Worm (Caenorhabditis elegans): ENCODE data around the gene clc-32.

The clc-32 gene

DNA sequence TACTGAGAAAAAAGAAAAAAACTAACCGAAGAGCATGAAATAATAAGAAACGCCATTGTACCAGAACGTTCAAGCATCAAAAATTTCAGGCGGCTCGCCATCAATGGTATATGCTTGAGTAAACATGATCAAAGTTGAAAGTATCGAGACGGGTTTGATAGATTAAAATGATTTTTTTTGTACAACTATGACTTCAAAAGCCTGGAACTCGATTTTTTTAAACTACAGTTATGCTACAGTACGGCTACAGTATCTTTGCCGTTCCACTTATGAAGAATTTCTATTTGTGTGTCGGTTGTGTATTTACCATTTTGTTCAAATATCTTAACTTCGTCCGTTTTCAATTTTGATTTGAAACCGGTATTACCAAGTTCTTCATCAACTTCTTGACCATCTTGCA, 14.1 kb upstream of the clc-32 start, which contains the start of gene str-97:
Gene str-97, minus strand, starts transcription at position 101 of the 400 bp plus-strand sequence.
- TF ChIP-seq unc-62 (GFP tag; optimal IDR thresholded peaks at IDR 0.05): no peak

DNA sequence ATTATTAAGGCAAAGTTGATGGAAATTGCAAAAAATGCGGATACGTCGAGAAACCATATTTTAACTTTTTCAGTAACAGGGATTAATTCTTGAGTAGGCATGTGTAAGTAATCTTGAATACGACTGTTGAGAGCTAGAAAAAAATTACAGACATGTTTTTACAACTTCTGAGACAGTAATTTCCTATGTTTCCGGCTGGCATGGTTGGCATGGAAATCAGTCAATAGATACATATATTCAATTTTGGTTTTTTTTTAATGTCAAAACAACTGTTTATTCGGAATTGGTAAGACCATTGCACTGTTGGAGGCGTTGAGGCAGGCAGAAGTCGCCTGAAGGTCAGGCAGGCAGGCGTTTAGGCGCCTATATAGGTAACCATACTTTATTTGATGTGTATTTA, 12.4 kb upstream of the clc-32 start, which contains the start of gene str-254:
Gene str-254, minus strand, starts transcription at position 101 of the 400 bp plus-strand sequence.
- TF ChIP-seq unc-62 (GFP tag; optimal IDR thresholded peaks at IDR 0.05): no peak

DNA sequence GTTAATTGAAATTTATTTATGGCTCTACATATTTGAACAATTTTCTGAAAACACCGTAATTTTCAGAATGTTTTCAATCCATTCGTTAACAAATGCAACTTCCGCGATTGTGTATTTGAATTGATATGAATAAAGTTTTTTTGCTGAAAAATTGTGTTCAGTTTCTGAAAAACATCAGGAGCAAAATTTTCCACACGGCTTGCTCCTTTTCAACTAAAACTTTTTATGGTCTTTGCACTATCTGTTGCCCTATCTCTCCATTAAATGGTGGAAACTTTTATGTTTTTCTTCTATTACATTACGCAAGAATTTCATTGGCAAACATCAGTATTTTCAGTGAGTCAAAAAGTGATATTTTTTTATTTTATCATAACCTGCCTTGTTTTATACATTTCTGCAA, 7.8 kb upstream of the clc-32 start, which contains the start of gene F10A3.4:
Gene F10A3.4, plus strand, starts transcription at position 301 of the 400 bp plus-strand sequence.
- no peak for TF ChIP-seq unc-62 (GFP tag; optimal IDR thresholded peaks at IDR 0.05)

DNA sequence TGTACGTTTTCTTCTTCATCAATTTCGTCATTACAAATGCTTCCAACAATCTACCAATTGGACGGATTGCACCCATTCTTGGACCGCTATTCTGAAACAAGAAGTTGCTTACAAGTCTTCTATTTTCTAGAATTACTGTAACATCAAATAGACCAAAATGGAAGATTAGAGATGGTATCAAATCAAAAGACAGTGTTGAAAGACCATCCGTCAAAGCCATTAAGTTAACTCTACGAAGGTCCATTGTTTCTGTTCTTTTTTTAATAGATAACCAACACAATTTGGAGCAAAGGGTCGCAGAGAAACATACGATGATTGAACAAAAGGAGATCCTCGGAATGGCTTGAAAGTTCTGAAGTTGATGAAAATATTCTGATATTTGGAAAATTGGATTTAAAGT, 4.0 kb upstream of the clc-32 start:
- TF ChIP-seq unc-62 (GFP tag; optimal IDR thresholded peaks at IDR 0.05): no peak

DNA sequence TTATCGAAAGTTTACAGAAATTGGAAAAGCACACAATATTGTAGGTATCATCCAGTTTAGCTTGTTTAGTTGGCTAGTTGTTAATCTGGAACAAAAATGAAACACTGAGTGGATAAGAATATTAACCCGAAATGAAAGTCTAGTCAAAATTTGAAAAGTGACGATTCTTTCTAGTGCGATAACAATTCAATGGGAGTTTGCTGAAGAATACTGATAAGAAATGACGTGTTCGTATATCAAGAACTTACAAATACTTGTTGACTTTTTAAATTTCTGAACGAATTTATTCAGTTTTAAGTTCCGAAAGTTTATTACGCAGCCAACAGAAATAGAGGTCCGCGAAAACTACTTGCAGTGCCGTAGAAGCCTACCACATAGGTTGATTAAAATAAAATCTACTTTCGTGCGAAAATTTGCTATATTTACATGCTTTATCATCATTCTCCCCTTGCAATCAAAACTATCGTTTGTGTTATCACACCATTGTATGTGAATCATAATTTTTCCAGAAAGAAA, 2.2 kb upstream of the clc-32 start, which contains the start of gene fbxa-88:
Gene fbxa-88, minus strand, starts transcription at position 51 of the 516 bp plus-strand sequence.
- no peak for TF ChIP-seq unc-62 (GFP tag; optimal IDR thresholded peaks at IDR 0.05)

DNA sequence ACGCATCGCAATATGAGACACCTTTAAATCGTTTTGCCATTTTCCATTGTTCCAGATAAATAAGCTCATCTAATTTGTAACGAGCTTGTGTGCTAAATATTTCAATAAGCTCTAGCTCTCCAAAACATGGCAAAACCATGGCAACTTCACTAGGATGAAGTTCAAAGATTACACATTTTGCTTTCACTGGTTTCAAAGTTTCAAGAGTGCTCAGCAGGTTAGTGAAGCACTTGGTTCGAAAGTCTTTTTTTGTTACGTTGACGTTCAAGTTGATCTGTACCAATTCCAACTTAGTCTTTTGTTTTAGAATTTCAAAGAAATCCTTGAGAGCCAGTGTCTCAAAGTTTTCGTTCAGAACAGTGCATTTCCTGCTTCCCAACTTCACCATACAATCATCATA, 1.4 kb upstream of the clc-32 start, which contains the start of gene fbxa-18:
Gene fbxa-18, plus strand, starts transcription at position 301 of the 400 bp plus-strand sequence.
- TF ChIP-seq unc-62 (GFP tag; optimal IDR thresholded peaks at IDR 0.05): no peak

DNA sequence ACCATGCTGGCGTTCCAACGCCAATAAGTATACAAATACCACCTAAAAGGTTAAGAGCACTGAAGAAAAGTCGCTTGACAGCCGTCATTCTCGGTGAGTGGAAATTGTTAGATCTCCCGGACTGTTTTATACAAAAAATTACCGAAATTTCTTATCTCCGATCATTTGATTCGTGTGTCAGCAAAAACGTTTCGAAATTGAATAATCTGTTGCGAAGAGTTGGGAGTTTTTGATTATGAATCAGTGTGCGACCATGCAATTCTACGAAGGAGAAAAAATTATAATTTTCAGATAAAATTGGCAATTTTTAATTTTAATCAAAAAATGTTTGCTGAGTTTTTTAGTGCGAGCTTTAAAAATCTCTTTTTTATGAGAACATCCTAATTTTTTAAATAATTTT, 1.4 kb downstream of the clc-32 start, which contains the start of gene clc-11:
Gene clc-11, minus strand, starts transcription at position 101 of the 400 bp plus-strand sequence.
- no peak for TF ChIP-seq unc-62 (GFP tag; optimal IDR thresholded peaks at IDR 0.05)

DNA sequence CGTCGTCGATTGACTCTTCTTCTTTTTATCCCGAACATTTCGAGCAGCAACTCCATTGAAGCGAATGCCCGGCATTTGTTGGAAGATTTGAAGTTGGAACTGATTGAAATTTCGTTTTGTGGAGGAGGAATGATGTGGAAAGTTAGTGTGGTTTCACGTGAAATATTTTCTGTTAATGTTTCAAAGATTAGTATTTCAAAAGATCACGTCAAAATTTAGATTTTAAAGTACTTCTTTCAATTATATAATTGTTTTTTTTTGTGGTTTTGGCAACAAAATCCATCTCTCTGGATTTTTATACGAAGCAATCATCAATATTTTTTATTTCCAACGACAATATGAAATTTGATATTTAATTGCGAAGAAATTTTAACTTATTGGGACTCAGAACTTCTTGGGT, 3.9 kb downstream of the clc-32 start, which contains the start of gene F44G3.7:
Gene F44G3.7, minus strand, starts transcription at position 101 of the 400 bp plus-strand sequence.
- TF ChIP-seq unc-62 (GFP tag; optimal IDR thresholded peaks at IDR 0.05): no peak

DNA sequence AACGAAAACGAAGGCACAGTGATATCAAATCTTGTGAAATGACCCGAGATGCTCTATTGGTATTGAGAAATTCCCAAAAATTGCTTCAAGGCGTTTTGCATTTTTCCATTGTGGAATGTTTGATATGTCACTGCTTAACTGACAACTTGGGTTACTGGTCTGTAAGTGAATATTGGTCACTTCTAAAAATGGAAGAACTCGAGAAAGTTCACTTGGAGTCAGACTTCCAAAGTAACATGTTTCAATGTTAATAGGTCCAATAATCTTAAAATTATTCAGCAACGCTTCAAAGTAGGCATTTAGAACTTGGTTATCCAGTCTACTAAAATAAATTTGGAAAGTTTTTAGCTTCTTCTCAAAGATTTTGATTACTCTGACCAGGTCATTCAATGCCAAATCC, 8.3 kb downstream of the clc-32 start, which contains the start of gene fbxa-144:
Gene fbxa-144, minus strand, starts transcription at position 101 of the 400 bp plus-strand sequence.
- TF ChIP-seq unc-62 (GFP tag; optimal IDR thresholded peaks at IDR 0.05): no peak

DNA sequence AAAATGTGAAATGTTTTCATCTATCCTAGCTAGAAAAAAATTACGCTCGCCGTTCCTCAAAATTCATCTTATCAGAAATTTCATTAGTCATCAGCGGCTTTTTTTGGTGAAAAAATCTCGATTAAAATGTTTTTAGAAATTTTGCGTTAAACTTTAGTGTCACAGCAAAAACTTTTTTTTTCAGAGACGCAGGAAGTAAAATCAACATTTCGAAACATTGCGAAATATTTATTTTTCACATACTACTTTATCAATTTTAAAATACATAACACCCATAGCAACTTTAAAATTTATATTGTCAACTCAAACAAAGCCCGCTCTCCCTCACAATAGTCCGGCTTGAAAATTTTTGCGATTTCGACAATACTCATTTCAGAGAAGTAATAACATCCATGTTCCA, 8.8 kb downstream of the clc-32 start:
- no peak for TF ChIP-seq unc-62 (GFP tag; optimal IDR thresholded peaks at IDR 0.05)

DNA sequence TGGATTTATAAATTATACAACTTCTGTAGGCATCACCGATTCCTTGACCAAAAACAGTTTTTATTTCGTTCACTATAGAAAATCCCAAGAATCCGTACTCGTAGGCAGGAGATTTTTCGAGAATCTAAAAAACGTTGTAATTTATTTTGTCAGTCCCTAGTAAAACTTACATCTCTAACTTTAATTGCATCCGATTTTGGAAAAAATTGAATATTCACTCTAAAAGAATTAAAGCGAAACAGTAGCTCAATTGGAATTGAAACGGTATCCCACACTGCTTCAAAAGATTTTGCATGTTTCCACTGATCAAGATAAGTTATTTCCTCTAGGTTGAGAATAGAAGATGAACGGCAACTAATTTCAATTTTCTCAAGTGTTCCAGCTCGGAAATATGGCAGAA, 9.7 kb downstream of the clc-32 start, which contains the start of gene fbxa-142:
Gene fbxa-142, minus strand, starts transcription at position 101 of the 400 bp plus-strand sequence.
- no peak for TF ChIP-seq unc-62 (GFP tag; optimal IDR thresholded peaks at IDR 0.05)

DNA sequence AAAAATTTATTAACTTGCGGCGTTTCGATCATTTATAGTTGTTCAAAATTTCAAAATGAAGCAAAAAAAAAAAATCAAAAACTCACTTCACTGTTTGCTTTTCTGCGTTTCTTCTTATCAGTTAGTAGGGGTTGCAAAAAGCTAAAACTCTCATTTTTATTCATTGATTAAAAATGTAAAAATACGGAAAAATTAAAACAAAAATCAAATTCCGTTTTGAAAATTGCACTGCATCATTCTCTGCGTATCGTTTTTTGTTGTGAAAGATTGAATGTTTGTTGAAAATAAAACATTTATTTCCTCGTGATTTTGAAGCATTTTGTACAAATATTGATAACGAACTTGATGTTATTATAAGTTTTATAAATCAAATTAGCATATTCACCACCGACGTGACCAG, 11.9 kb downstream of the clc-32 start:
- no peak for TF ChIP-seq unc-62 (GFP tag; optimal IDR thresholded peaks at IDR 0.05)

DNA sequence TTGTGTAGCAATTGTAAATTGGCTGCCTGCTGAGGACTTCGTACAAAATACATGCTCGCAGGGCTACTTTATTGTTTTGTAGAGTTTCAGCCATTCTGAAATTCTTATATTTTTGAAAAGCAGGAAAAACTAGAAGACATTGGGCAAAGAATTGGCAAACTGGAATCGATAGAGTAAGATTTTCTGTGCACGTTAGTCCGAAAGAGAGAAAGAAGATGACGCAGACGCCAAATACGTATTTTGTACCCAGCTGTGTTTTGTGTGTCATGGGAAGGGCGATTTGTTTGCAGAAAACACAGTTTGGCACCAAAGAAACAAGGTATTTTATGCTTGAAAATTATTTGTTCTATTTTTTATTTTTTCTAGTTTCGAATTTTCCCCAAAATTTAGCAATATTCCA, 13.6 kb downstream of the clc-32 start, which contains the start of gene fbxa-143:
Gene fbxa-143, minus strand, starts transcription at position 101 of the 400 bp plus-strand sequence.
- TF ChIP-seq unc-62 (GFP tag; optimal IDR thresholded peaks at IDR 0.05): no peak

DNA sequence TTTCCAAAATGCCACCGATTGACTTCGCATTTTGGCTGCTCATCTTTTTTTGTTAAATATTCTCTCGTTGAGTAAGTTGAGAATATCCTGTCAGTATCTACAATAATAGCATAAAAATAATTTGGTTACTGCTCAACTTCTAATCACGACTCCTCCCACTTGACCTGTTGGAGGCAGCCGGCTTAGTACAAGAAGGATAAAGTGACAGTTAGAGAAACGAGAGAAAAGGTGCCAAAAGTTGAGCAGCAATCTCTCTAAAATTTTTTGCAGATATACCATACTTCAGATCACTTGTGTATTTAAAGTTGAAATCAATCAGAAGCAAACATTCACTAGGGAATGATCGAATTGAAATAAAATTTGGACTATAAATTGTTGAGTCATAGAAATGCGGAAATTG, 16.2 kb downstream of the clc-32 start, which contains the start of gene nhr-111:
Gene nhr-111, minus strand, starts transcription at position 101 of the 400 bp plus-strand sequence.
- TF ChIP-seq unc-62 (GFP tag; optimal IDR thresholded peaks at IDR 0.05): no peak

DNA sequence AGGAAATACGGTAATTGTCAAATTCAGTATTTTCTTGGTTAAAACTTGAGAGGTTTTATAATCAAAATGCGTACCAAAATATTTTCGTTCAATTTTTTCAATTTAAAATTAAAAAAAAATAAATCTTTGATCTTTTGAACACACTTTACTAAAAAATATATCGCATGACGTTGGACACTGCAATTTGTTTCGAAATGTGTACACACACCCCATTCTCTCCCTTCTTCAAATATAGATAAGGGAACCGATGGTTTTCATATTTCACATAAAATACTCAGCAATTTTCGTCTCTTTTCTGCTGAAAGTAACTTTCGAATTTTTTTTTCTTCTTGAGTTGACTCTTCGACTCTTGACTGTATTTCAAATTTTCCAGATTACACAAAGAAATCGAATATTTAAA, 19.5 kb downstream of the clc-32 start:
- TF ChIP-seq unc-62 (GFP tag; optimal IDR thresholded peaks at IDR 0.05): no peak

DNA sequence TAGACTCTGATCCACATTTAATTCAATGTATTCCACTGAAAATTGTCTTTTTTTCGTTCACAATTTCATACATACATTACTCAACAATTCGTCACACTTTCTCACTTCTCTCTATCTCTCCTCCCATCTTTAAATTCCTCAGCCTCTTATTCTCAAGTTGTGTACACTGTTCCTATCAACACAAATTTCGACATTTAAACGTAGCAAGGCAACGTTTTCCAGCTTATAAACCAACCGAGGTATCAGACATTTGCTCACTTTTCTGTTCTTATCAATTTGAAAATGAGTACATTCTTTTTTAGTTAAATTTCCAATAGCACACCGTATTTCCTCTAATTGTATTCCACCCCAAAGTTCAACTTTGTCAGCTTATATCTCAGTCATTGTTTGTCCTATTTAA, 20.0 kb downstream of the clc-32 start, which contains the start of gene skr-3:
Gene skr-3, plus strand, starts transcription at position 163 of the 400 bp plus-strand sequence.
- no peak for TF ChIP-seq unc-62 (GFP tag; optimal IDR thresholded peaks at IDR 0.05)

DNA sequence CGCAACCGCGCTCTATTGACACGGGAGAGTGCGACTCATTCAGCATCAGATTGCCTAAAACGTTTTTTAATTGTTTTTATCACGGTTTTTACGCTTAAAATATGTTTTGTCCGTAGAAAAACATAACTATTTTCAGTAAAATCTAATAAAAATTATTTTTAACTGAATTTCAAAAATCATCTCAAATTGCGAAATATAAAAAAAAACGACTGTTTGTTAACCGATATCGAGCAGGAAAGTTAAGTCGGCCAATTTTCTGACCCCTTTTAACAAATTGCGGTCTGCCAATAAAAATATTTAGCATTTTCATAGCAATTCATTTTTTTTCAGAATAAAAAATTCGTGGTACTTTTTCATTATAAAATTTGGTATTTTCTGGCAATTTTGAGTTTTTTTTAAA, 20.5 kb downstream of the clc-32 start:
- TF ChIP-seq unc-62 (GFP tag; optimal IDR thresholded peaks at IDR 0.05): no peak
